Fruit fly (Drosophila melanogaster) whole organism, embryonic: ENCODE data around the gene CG13634.
A peak's percentile ranks its signal among the peaks of the same experiment; 100 is the strongest.

ENCODE experiments used
- Ada2b ChIP-seq: fragments of 200-800 bp; sonication (Bioruptor generic); IDR thresholded peaks from 2 replicates; pipeline ENCODE4 v1.3.6; 2022; ENCODE audit warnings: missing biosample characterization, missing genetic modification characterization
- Blimp-1 ChIP-seq: fragments of 200-800 bp; sonication (Bioruptor generic); optimal IDR thresholded peaks from 3 replicates; lab custom pipeline; 2018; ENCODE audit warnings: missing biosample characterization, missing genetic modification characterization, mild to moderate bottlenecking, moderate library complexity, missing genetic modification reagents
- CG10209 ChIP-seq: fragments of 200-800 bp; sonication (Bioruptor generic); optimal IDR thresholded peaks from 3 replicates; lab custom pipeline; 2017; ENCODE audit warnings: missing biosample characterization, mild to moderate bottlenecking, missing genetic modification characterization, missing genetic modification reagents
- CG1233 ChIP-seq: fragments of 200-800 bp; sonication (Bioruptor generic); optimal IDR thresholded peaks from 4 replicates; lab custom pipeline; 2018; ENCODE audit warnings: missing biosample characterization, mild to moderate bottlenecking, missing genetic modification characterization
- CG12659 ChIP-seq: fragments of 200-800 bp; sonication (Bioruptor generic); optimal IDR thresholded peaks from 3 replicates; lab custom pipeline; 2017; ENCODE audit warnings: mild to moderate bottlenecking, missing biosample characterization, missing genetic modification reagents, missing genetic modification characterization
- CG12942 ChIP-seq: fragments of 200-800 bp; sonication (Bioruptor generic); optimal IDR thresholded peaks from 3 replicates; lab custom pipeline; 2016; ENCODE audit warnings: missing biosample characterization, missing genetic modification characterization
- CG14667 ChIP-seq: fragments of 200-800 bp; sonication (Bioruptor generic); IDR thresholded peaks from 2 replicates; pipeline ENCODE4 v1.3.6; 2022; ENCODE audit warnings: missing biosample characterization, missing genetic modification characterization
- CG1529 ChIP-seq: fragments of 200-800 bp; sonication (Bioruptor generic); optimal IDR thresholded peaks from 3 replicates; lab custom pipeline; 2018; ENCODE audit warnings: missing biosample characterization, missing genetic modification characterization
- CG16779 ChIP-seq: fragments of 200-800 bp; sonication (Bioruptor generic); IDR thresholded peaks from 2 replicates; pipeline ENCODE4 v1.3.6; 2022; ENCODE audit warnings: missing biosample characterization, missing genetic modification characterization
- CG17186 ChIP-seq: fragments of 200-800 bp; sonication (Bioruptor generic); optimal IDR thresholded peaks from 3 replicates; lab custom pipeline; 2017; ENCODE audit warnings: missing biosample characterization, missing genetic modification reagents, missing genetic modification characterization
- CG17361 ChIP-seq: fragments of 200-800 bp; sonication (Bioruptor generic); IDR thresholded peaks from 3 replicates; pipeline ENCODE4 v1.3.6; 2022; ENCODE audit warnings: missing biosample characterization, missing genetic modification characterization
- CG17568 ChIP-seq: fragments of 200-800 bp; sonication (Bioruptor generic); optimal IDR thresholded peaks from 2 replicates; lab custom pipeline; 2018; ENCODE audit warnings: missing biosample characterization, mild to moderate bottlenecking, missing genetic modification characterization, moderate library complexity
- CG6813 ChIP-seq: fragments of 200-800 bp; sonication (Bioruptor generic); optimal IDR thresholded peaks from 2 replicates; lab custom pipeline; 2017; ENCODE audit warnings: missing biosample characterization, missing genetic modification characterization, mild to moderate bottlenecking, moderate library complexity, missing genetic modification reagents
- CG7839 ChIP-seq: fragments of 200-800 bp; sonication (Bioruptor generic); optimal IDR thresholded peaks from 3 replicates; lab custom pipeline; 2018; ENCODE audit warnings: missing biosample characterization, mild to moderate bottlenecking, missing genetic modification characterization, moderate library complexity
- CG8290 ChIP-seq, 3 experiments: fragments of 200-800 bp; sonication (Bioruptor generic); optimal IDR thresholded peaks; 2 replicates each; lab custom pipeline; 2016 to 2019; ENCODE audit warnings: missing biosample characterization in 3 of 3, missing genetic modification characterization in 3 of 3, mild to moderate bottlenecking in 2 of 3, moderate library complexity in 1 of 3
- CTCF ChIP-seq: fragments of 200-800 bp; sonication (Bioruptor generic); optimal IDR thresholded peaks from 2 replicates; lab custom pipeline; 2017; ENCODE audit warnings: missing biosample characterization, mild to moderate bottlenecking, missing genetic modification characterization, moderate library complexity
- Dbx ChIP-seq: fragments of 200-800 bp; sonication (Bioruptor generic); IDR thresholded peaks from 3 replicates; pipeline ENCODE4 v1.3.6; 2022; ENCODE audit warnings: missing biosample characterization, missing genetic modification characterization
- E2f1 ChIP-seq: fragments of 200-800 bp; sonication (Bioruptor generic); IDR thresholded peaks from 2 replicates; pipeline ENCODE4 v1.3.6; 2022; ENCODE audit warnings: missing biosample characterization, missing genetic modification characterization
- Eip74EF ChIP-seq, 2 experiments: fragments of 200-800 bp in 1 of 2; fragments of >200 bp in 1 of 2; sonication (Bioruptor generic) in 1 of 2; optimal IDR thresholded peaks; 2 replicates each; lab custom pipeline; 2017 to 2019; ENCODE audit warnings: missing biosample characterization in 2 of 2, missing genetic modification characterization in 2 of 2, mild to moderate bottlenecking in 1 of 2, moderate library complexity in 1 of 2
- Ets65A ChIP-seq: fragments of 200-800 bp; sonication (Bioruptor generic); peaks from one replicate; lab custom pipeline; 2016; ENCODE audit warnings: missing biosample characterization, missing genetic modification characterization
- Fer2 ChIP-seq: fragments of 200-800 bp; sonication (Bioruptor generic); optimal IDR thresholded peaks from 2 replicates; lab custom pipeline; 2018; ENCODE audit warnings: missing biosample characterization, mild to moderate bottlenecking, missing genetic modification characterization, moderate library complexity
- HmgZ ChIP-seq: fragments of 200-800 bp; sonication (Bioruptor generic); optimal IDR thresholded peaks from 2 replicates; lab custom pipeline; 2018; ENCODE audit warnings: missing biosample characterization, mild to moderate bottlenecking, missing genetic modification characterization
- MESR4 ChIP-seq: fragments of 200-800 bp; sonication (Bioruptor generic); optimal IDR thresholded peaks from 2 replicates; lab custom pipeline; 2018; ENCODE audit warnings: missing biosample characterization, mild to moderate bottlenecking, missing genetic modification characterization, moderate library complexity
- MTF-1 ChIP-seq: fragments of 200-800 bp; sonication (Bioruptor generic); optimal IDR thresholded peaks from 2 replicates; lab custom pipeline; 2018; ENCODE audit warnings: missing biosample characterization, mild to moderate bottlenecking, missing genetic modification characterization, borderline replicate concordance
- NC2α ChIP-seq: fragments of 200-800 bp; sonication (Bioruptor generic); optimal IDR thresholded peaks from 2 replicates; lab custom pipeline; 2016; ENCODE audit warnings: missing biosample characterization, missing genetic modification characterization
- Ravus ChIP-seq: fragments of 200-800 bp; sonication (Bioruptor generic); IDR thresholded peaks from 2 replicates; pipeline ENCODE4 v1.3.6; 2022; ENCODE audit warnings: missing biosample characterization, missing genetic modification characterization
- Side ChIP-seq: fragments of 200-800 bp; sonication (Bioruptor generic); optimal IDR thresholded peaks from 2 replicates; lab custom pipeline; 2016; ENCODE audit warnings: missing biosample characterization, missing genetic modification characterization
- Sox102F ChIP-seq: fragments of 200-800 bp; sonication (Bioruptor generic); optimal IDR thresholded peaks from 2 replicates; lab custom pipeline; 2018; ENCODE audit warnings: missing biosample characterization, mild to moderate bottlenecking, missing genetic modification characterization, moderate library complexity
- ase ChIP-seq: fragments of 200-800 bp; sonication (Bioruptor generic); IDR thresholded peaks from 3 replicates; pipeline ENCODE4 v1.3.6; 2022; ENCODE audit warnings: missing biosample characterization, missing genetic modification characterization
- bbx ChIP-seq: fragments of 200-800 bp; sonication (Bioruptor generic); IDR thresholded peaks from 2 replicates; pipeline ENCODE4 v1.3.6; 2022; ENCODE audit warnings: missing biosample characterization, missing genetic modification characterization; ENCODE audit not compliant: partially characterized antibody
- bsh ChIP-seq, 2 experiments: fragments of 200-800 bp; sonication (Bioruptor generic); optimal IDR thresholded peaks; 2 replicates each; lab custom pipeline; 2017 to 2018; ENCODE audit warnings: mild to moderate bottlenecking in 2 of 2, missing biosample characterization in 2 of 2, missing genetic modification characterization in 2 of 2, moderate library complexity in 1 of 2
- dmrt11E ChIP-seq: fragments of 200-800 bp; sonication (Bioruptor generic); optimal IDR thresholded peaks from 3 replicates; lab custom pipeline; 2018; ENCODE audit warnings: missing biosample characterization, mild to moderate bottlenecking, missing genetic modification characterization, moderate library complexity
- en ChIP-seq: fragments of 200-800 bp; sonication (Bioruptor generic); optimal IDR thresholded peaks from 2 replicates; lab custom pipeline; 2016; ENCODE audit warnings: missing biosample characterization, missing genetic modification characterization
- fd3F ChIP-seq: fragments of 200-800 bp; sonication (Bioruptor generic); optimal IDR thresholded peaks from 2 replicates; lab custom pipeline; 2018; ENCODE audit warnings: missing biosample characterization, mild to moderate bottlenecking, missing genetic modification characterization, moderate library complexity
- fd64A ChIP-seq: fragments of 200-800 bp; sonication (Bioruptor generic); optimal IDR thresholded peaks from 3 replicates; lab custom pipeline; 2018; ENCODE audit warnings: missing biosample characterization, mild to moderate bottlenecking, missing genetic modification characterization
- fd96Cb ChIP-seq: fragments of 200-800 bp; sonication (Bioruptor generic); optimal IDR thresholded peaks from 2 replicates; lab custom pipeline; 2018; ENCODE audit warnings: missing biosample characterization, mild to moderate bottlenecking, missing genetic modification characterization, moderate library complexity
- gfzf ChIP-seq: fragments of 200-800 bp; sonication (Bioruptor generic); optimal IDR thresholded peaks from 2 replicates; lab custom pipeline; 2016; ENCODE audit warnings: missing biosample characterization, mild to moderate bottlenecking, missing genetic modification characterization, moderate library complexity
- gt ChIP-seq: fragments of 200-800 bp; sonication (Bioruptor generic); IDR thresholded peaks from 2 replicates; pipeline ENCODE4 v1.3.6; 2022; ENCODE audit warnings: missing biosample characterization, missing genetic modification characterization
- hkb ChIP-seq, 2 experiments: fragments of 200-800 bp in 1 of 2; fragments of >200 bp in 1 of 2; sonication (Bioruptor generic) in 1 of 2; IDR thresholded peaks in 1 of 2; optimal IDR thresholded peaks in 1 of 2; 2 replicates each; pipeline versions ENCODE4 v1.3.6 to Lab custom; 2017 to 2022; ENCODE audit warnings: missing biosample characterization in 1 of 2, missing genetic modification characterization in 1 of 2
- inv ChIP-seq: fragments of 200-800 bp; sonication (Bioruptor generic); IDR thresholded peaks from 2 replicates; pipeline ENCODE4 v1.3.6; 2022; ENCODE audit warnings: missing biosample characterization, missing genetic modification characterization; ENCODE audit not compliant: partially characterized antibody
- jing ChIP-seq: fragments of 200-800 bp; sonication (Bioruptor generic); optimal IDR thresholded peaks from 2 replicates; lab custom pipeline; 2018; ENCODE audit warnings: missing biosample characterization, mild to moderate bottlenecking, missing genetic modification characterization
- kni ChIP-seq: fragments of 200-800 bp; sonication (Bioruptor generic); optimal IDR thresholded peaks from 3 replicates; lab custom pipeline; 2017; ENCODE audit warnings: mild to moderate bottlenecking, missing biosample characterization, missing genetic modification reagents, missing genetic modification characterization
- mam ChIP-seq: fragments of 200-800 bp; sonication (Bioruptor generic); optimal IDR thresholded peaks from 3 replicates; lab custom pipeline; 2016; ENCODE audit warnings: missing biosample characterization, missing genetic modification characterization
- nerfin-2 ChIP-seq: fragments of 200-800 bp; sonication (Bioruptor generic); IDR thresholded peaks from 2 replicates; pipeline ENCODE4 v1.3.6; 2022; ENCODE audit warnings: missing biosample characterization, missing genetic modification characterization; ENCODE audit not compliant: partially characterized antibody
- vfl ChIP-seq: fragments of 200-800 bp; sonication (Bioruptor generic); optimal IDR thresholded peaks from 2 replicates; lab custom pipeline; 2016; ENCODE audit warnings: missing biosample characterization, missing genetic modification characterization

Gene CG13634

dm6 chr3R:24773016-24773415 is 16.9 kb downstream of the CG13634 start:
- TF ChIP-seq Blimp-1 (GFP tag; lab: Kevin White, UChicago): peak; percentile 84
- TF ChIP-seq Dbx (GFP tag; lab: Robert Waterston, UW): no peak
- no peak for TF ChIP-seq mam (GFP tag; lab: Kevin White, UChicago)
- TF ChIP-seq CG10209 (GFP tag; lab: Kevin White, UChicago): no peak
- TF ChIP-seq CG8290 (GFP tag; optimal IDR thresholded peaks at IDR 0.05; lab: Kevin White, UChicago): no peak
- TF ChIP-seq CG8290 (tag; optimal IDR thresholded peaks at IDR 0.05; lab: Kevin White, UChicago): no peak
- peak; percentile 62 for TF ChIP-seq Ets65A (GFP tag; lab: Kevin White, UChicago)
- TF ChIP-seq bsh (GFP tag; optimal IDR thresholded peaks at IDR 0.05; lab: Kevin White, UChicago): no peak
- TF ChIP-seq CG1529: no peak
- peak; percentile 39 for TF ChIP-seq kni (GFP tag; lab: Kevin White, UChicago)

DNA sequence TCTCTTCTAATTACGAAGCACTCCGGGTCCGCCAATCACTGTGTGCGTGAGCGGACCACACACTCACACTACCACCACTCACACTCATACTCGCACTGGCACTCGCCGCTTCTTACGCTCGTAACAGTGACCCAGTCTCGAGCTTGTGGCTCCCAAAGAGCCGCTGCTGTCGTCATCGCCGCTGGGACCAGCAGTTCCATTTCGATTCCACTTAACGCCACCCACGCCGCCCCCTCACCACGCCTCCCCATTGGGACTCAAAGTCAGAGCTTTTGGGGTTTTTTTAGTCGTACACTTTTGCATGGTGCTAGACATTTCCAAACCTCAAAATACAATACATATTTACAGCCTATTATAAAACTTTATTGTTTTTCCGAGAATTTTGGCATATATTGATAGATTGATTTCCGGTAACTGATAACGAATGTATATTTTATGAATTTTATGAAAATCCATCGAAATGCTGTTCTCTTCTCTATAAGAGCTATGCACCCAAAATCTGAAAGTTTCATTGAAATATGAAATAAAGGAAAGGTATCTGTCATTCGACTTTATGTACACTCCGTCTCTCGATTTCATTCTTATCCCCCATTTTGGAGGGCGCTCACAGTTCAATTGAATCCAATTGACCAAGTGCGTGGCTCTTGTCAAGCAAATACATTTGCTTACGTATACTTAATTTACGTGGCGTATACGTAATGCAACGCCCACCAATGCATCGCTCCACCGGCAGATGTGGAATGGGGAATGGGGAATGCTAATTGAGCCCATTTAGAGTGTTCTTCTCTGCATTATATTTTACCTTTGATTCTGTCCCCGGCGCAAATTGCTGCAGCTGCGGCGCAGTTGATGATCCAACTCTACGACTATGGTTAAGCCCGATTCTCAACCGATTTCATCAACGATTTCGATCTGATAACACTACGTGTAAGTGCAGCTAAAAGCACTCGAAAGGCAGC is 18.4 kb downstream of the CG13634 start, which contains the start of gene CG42331:
CG42331 (plus strand) TSS at position 909 of the 959 bp plus-strand sequence.
- TF ChIP-seq bbx (GFP tag; lab: Robert Waterston, UW) (no peak), CG17186 (GFP tag; lab: Kevin White, UChicago) (no peak), CG17568 (GFP tag; lab: Kevin White, UChicago) (peak; percentile 8), MTF-1 (GFP tag; lab: Kevin White, UChicago) (no peak), fd64A (GFP tag; lab: Kevin White, UChicago) (no peak), CG1233 (GFP tag; lab: Kevin White, UChicago) (peak; percentile 31), hkb (optimal IDR thresholded peaks at IDR 0.05; lab: Kevin White, UChicago) (no peak), hkb (GFP tag; IDR thresholded peaks at IDR 0.05; lab: Robert Waterston, UW) (peak; percentile 61), CG6813 (peak; percentile 38), gfzf (GFP tag; lab: Kevin White, UChicago) (no peak), ase (GFP tag; lab: Robert Waterston, UW) (peak; percentile 63; the same call in 2 of the 3 replicates), CG14667 (GFP tag; lab: Robert Waterston, UW) (no peak), Sox102F (peak; percentile 76), vfl (GFP tag; lab: Kevin White, UChicago) (no peak), nerfin-2 (GFP tag; lab: Robert Waterston, UW) (no peak), CG16779 (no peak), fd96Cb (tag; lab: Kevin White, UChicago) (peak; percentile 66), en (GFP tag; lab: Kevin White, UChicago) (peak; percentile 57), CG7839 (peak; percentile 81), Ada2b (peak; percentile 45), E2f1 (no peak; the same call in 1 of the 2 replicates), dmrt11E (no peak), inv (GFP tag; lab: Robert Waterston, UW) (no peak), NC2α (GFP tag; lab: Kevin White, UChicago) (no peak), Fer2 (tag; lab: Kevin White, UChicago) (no peak), MESR4 (no peak), CG17361 (GFP tag; lab: Robert Waterston, UW) (peak; percentile 69), CTCF (GFP tag; lab: Kevin White, UChicago) (no peak), Eip74EF (GFP tag; optimal IDR thresholded peaks at IDR 0.05; lab: Kevin White, UChicago) (peak in 1 of 2 experiments; percentile 77), Ravus (GFP tag; lab: Robert Waterston, UW) (no peak; the same call in 1 of the 2 replicates), HmgZ (tag; lab: Kevin White, UChicago) (peak; percentile 54), gt (GFP tag; lab: Robert Waterston, UW) (no peak), CG12942 (no peak), CG12659 (GFP tag; lab: Kevin White, UChicago) (peak; percentile 63), jing (peak; percentile 26), fd3F (GFP tag; lab: Kevin White, UChicago) (peak; percentile 48), Side (GFP tag; lab: Kevin White, UChicago) (peak; percentile 10)
